Fruit fly (Drosophila melanogaster) whole organism, embryonic: Measurements from ENCODE around the gene CecA1.

Experiments used
- BtbVII ChIP-seq: fragments of 200-800 bp; sonication (Bioruptor generic); optimal IDR thresholded peaks from 3 replicates; lab custom pipeline; 2017; ENCODE audit warnings: missing biosample characterization, mild to moderate bottlenecking, missing genetic modification characterization
- CG11456 ChIP-seq: fragments of 200-800 bp; sonication (Bioruptor generic); IDR thresholded peaks from 3 replicates; pipeline ENCODE4 v1.3.6; 2022; ENCODE audit warnings: missing biosample characterization, missing genetic modification characterization
- CG11504 ChIP-seq: fragments of 200-800 bp; sonication (Bioruptor generic); optimal IDR thresholded peaks from 3 replicates; lab custom pipeline; 2019; ENCODE audit warnings: missing biosample characterization, mild to moderate bottlenecking, missing genetic modification characterization, moderate library complexity
- CG12744 ChIP-seq: fragments of 200-800 bp; sonication (Bioruptor generic); optimal IDR thresholded peaks from 2 replicates; lab custom pipeline; 2016; ENCODE audit warnings: missing biosample characterization, missing genetic modification characterization
- CG13287 ChIP-seq: fragments of 200-800 bp; sonication (Bioruptor generic); IDR thresholded peaks from 2 replicates; pipeline ENCODE4 v1.3.6; 2022; ENCODE audit warnings: missing biosample characterization, missing genetic modification characterization; ENCODE audit not compliant: partially characterized antibody
- CG13296 ChIP-seq: fragments of 200-800 bp; sonication (Bioruptor generic); optimal IDR thresholded peaks from 3 replicates; lab custom pipeline; 2018; ENCODE audit warnings: missing biosample characterization, mild to moderate bottlenecking, missing genetic modification characterization
- CG15011 ChIP-seq: fragments of 200-800 bp; sonication (Bioruptor generic); optimal IDR thresholded peaks from 3 replicates; lab custom pipeline; 2018; ENCODE audit warnings: missing biosample characterization, mild to moderate bottlenecking, missing genetic modification characterization
- CG15514 ChIP-seq: fragments of 200-800 bp; sonication (Bioruptor generic); optimal IDR thresholded peaks from 3 replicates; lab custom pipeline; 2017; ENCODE audit warnings: missing biosample characterization, missing genetic modification characterization, mild to moderate bottlenecking, moderate library complexity, missing genetic modification reagents
- CG16779 ChIP-seq: fragments of 200-800 bp; sonication (Bioruptor generic); IDR thresholded peaks from 2 replicates; pipeline ENCODE4 v1.3.6; 2022; ENCODE audit warnings: missing biosample characterization, missing genetic modification characterization
- CG18599 ChIP-seq: fragments of 200-800 bp; sonication (Bioruptor generic); optimal IDR thresholded peaks from 3 replicates; lab custom pipeline; 2017; ENCODE audit warnings: missing biosample characterization, missing genetic modification characterization, mild to moderate bottlenecking, moderate library complexity, missing genetic modification reagents
- CG32532 ChIP-seq: fragments of 200-800 bp; sonication (Bioruptor generic); IDR thresholded peaks from 2 replicates; pipeline ENCODE4 v1.3.6; 2022; ENCODE audit warnings: missing biosample characterization, missing genetic modification characterization
- CG3726 ChIP-seq: fragments of 200-800 bp; sonication (Bioruptor generic); IDR thresholded peaks from 3 replicates; pipeline ENCODE4, ENCODE4 v1.3.6; 2022; ENCODE audit warnings: missing biosample characterization, missing genetic modification characterization
- CG3995 ChIP-seq: fragments of 200-800 bp; sonication (Bioruptor generic); optimal IDR thresholded peaks from 3 replicates; lab custom pipeline; 2016; ENCODE audit warnings: missing biosample characterization, missing genetic modification characterization
- CG4424 ChIP-seq: fragments of 200-800 bp; sonication (Bioruptor generic); optimal IDR thresholded peaks from 3 replicates; lab custom pipeline; 2016; ENCODE audit warnings: missing biosample characterization, missing genetic modification characterization
- CG8290 ChIP-seq, 3 experiments: fragments of 200-800 bp; sonication (Bioruptor generic); optimal IDR thresholded peaks; 2 replicates each; lab custom pipeline; 2016 to 2019; ENCODE audit warnings: missing biosample characterization in 3 of 3, missing genetic modification characterization in 3 of 3, mild to moderate bottlenecking in 2 of 3, moderate library complexity in 1 of 3
- CoRest ChIP-seq: fragments of 200-800 bp; sonication (Bioruptor generic); optimal IDR thresholded peaks from 3 replicates; lab custom pipeline; 2018; ENCODE audit warnings: missing biosample characterization, mild to moderate bottlenecking, missing genetic modification characterization, moderate library complexity
- Dbx ChIP-seq: fragments of 200-800 bp; sonication (Bioruptor generic); IDR thresholded peaks from 3 replicates; pipeline ENCODE4 v1.3.6; 2022; ENCODE audit warnings: missing biosample characterization, missing genetic modification characterization
- Dll ChIP-seq: fragments of 200-800 bp; sonication (Bioruptor generic); IDR thresholded peaks from 4 replicates; pipeline ENCODE4 v1.3.6; 2022; ENCODE audit warnings: missing biosample characterization, missing genetic modification characterization; ENCODE audit not compliant: partially characterized antibody
- Doc3 ChIP-seq: fragments of 200-800 bp; sonication (Bioruptor generic); IDR thresholded peaks from 3 replicates; pipeline ENCODE4 v1.3.6; 2022; ENCODE audit warnings: missing biosample characterization, missing genetic modification characterization; ENCODE audit not compliant: partially characterized antibody
- Dp ChIP-seq: fragments of 200-800 bp; sonication (Bioruptor generic); optimal IDR thresholded peaks from 2 replicates; lab custom pipeline; 2018; ENCODE audit warnings: missing biosample characterization, mild to moderate bottlenecking, missing genetic modification characterization, moderate library complexity
- Elba2 ChIP-seq: fragments of 200-800 bp; sonication (Bioruptor generic); optimal IDR thresholded peaks from 3 replicates; lab custom pipeline; 2016; ENCODE audit warnings: missing biosample characterization, missing genetic modification characterization
- Ets65A ChIP-seq: fragments of 200-800 bp; sonication (Bioruptor generic); peaks from one replicate; lab custom pipeline; 2016; ENCODE audit warnings: missing biosample characterization, missing genetic modification characterization
- Gug ChIP-seq: fragments of 200-800 bp; sonication (Bioruptor generic); IDR thresholded peaks from 4 replicates; pipeline ENCODE4 v1.3.6; 2022; ENCODE audit warnings: missing biosample characterization, missing genetic modification characterization
- Hand ChIP-seq: fragments of 200-800 bp; sonication (Bioruptor generic); optimal IDR thresholded peaks from 2 replicates; lab custom pipeline; 2017; ENCODE audit warnings: mild to moderate bottlenecking, missing biosample characterization, missing genetic modification reagents, missing genetic modification characterization
- Med ChIP-seq: fragments of 200-800 bp; sonication (Bioruptor generic); peaks from one replicate; lab custom pipeline; 2016; ENCODE audit warnings: missing biosample characterization, missing genetic modification characterization, mild to moderate bottlenecking, inconsistent platforms, moderate library complexity
- Oaz ChIP-seq: fragments of 200-800 bp; sonication (Bioruptor generic); IDR thresholded peaks from 2 replicates; pipeline ENCODE4 v1.3.6; 2022; ENCODE audit warnings: missing biosample characterization, missing genetic modification characterization
- Ptx1 ChIP-seq: fragments of 200-800 bp; sonication (Bioruptor generic); IDR thresholded peaks from 2 replicates; pipeline ENCODE4 v1.3.6; 2022; ENCODE audit warnings: missing biosample characterization, missing genetic modification characterization
- Sox102F ChIP-seq: fragments of 200-800 bp; sonication (Bioruptor generic); optimal IDR thresholded peaks from 2 replicates; lab custom pipeline; 2018; ENCODE audit warnings: missing biosample characterization, mild to moderate bottlenecking, missing genetic modification characterization, moderate library complexity
- Ssrp ChIP-seq: fragments of 200-800 bp; sonication (Bioruptor generic); optimal IDR thresholded peaks from 2 replicates; lab custom pipeline; 2018; ENCODE audit warnings: missing biosample characterization, mild to moderate bottlenecking, missing genetic modification characterization, moderate library complexity
- Tbp ChIP-seq: fragments of >200 bp; optimal IDR thresholded peaks from 2 replicates; lab custom pipeline; 2018; ENCODE audit warnings: missing biosample characterization, missing genetic modification characterization
- al ChIP-seq: fragments of 200-800 bp; sonication (Bioruptor generic); IDR thresholded peaks from 2 replicates; pipeline ENCODE4 v1.3.6; 2022; ENCODE audit warnings: missing biosample characterization, missing genetic modification characterization
- aop ChIP-seq: fragments of 200-800 bp; sonication (Bioruptor generic); IDR thresholded peaks from 2 replicates; pipeline ENCODE4 v1.3.6; 2022; ENCODE audit warnings: missing biosample characterization, missing genetic modification characterization
- ara ChIP-seq: fragments of 200-800 bp; sonication (Bioruptor generic); IDR thresholded peaks from 2 replicates; pipeline ENCODE4 v1.3.6; 2022; ENCODE audit warnings: missing biosample characterization, missing genetic modification characterization
- btn ChIP-seq: fragments of 200-800 bp; sonication (Bioruptor generic); optimal IDR thresholded peaks from 2 replicates; lab custom pipeline; 2016; ENCODE audit warnings: missing biosample characterization, missing genetic modification characterization
- cato ChIP-seq: fragments of 200-800 bp; sonication (Bioruptor generic); optimal IDR thresholded peaks from 2 replicates; lab custom pipeline; 2016; ENCODE audit warnings: missing biosample characterization, missing genetic modification characterization, borderline replicate concordance
- ci ChIP-seq: fragments of 200-800 bp; sonication (Bioruptor generic); IDR thresholded peaks from 3 replicates; pipeline ENCODE4 v1.3.6; 2022; ENCODE audit warnings: missing biosample characterization, missing genetic modification characterization
- cwo ChIP-seq: fragments of 200-800 bp; sonication (Bioruptor generic); optimal IDR thresholded peaks from 3 replicates; lab custom pipeline; 2017; ENCODE audit warnings: missing biosample characterization, missing genetic modification characterization, mild to moderate bottlenecking, moderate library complexity, missing genetic modification reagents
- dpn ChIP-seq, 2 experiments: fragments of 200-800 bp; sonication (Bioruptor generic); optimal IDR thresholded peaks; 3 replicates each; lab custom pipeline; 2016; ENCODE audit warnings: missing biosample characterization in 2 of 2, missing genetic modification characterization in 2 of 2
- eve ChIP-seq, 2 experiments: fragments of >200 bp; optimal IDR thresholded peaks; 2 replicates each; lab custom pipeline; 2017; ENCODE audit warnings: missing biosample characterization in 2 of 2, missing genetic modification characterization in 2 of 2
- kay ChIP-seq: fragments of 200-800 bp; sonication (Bioruptor generic); optimal IDR thresholded peaks from 2 replicates; lab custom pipeline; 2016; ENCODE audit warnings: missing biosample characterization, missing genetic modification characterization
- ranshi ChIP-seq: fragments of 200-800 bp; sonication (Bioruptor generic); IDR thresholded peaks from 2 replicates; pipeline ENCODE4 v1.3.6; 2022; ENCODE audit warnings: missing biosample characterization, missing genetic modification characterization
- sens ChIP-seq: fragments of 200-800 bp; sonication (Bioruptor generic); peaks from one replicate; lab custom pipeline; 2016; ENCODE audit warnings: missing biosample characterization, missing genetic modification characterization
- shn ChIP-seq: fragments of 200-800 bp; sonication (Bioruptor generic); optimal IDR thresholded peaks from 3 replicates; lab custom pipeline; 2016; ENCODE audit warnings: missing biosample characterization, missing genetic modification characterization

Gene CecA1

dm6 chr3R:30205946-30206345 lies 4.7 kb upstream of the CecA1 start (continued):
- no peak for TF ChIP-seq Tbp (GFP tag; lab: Kevin White, UChicago)
- TF ChIP-seq CG13287 (GFP tag; lab: Robert Waterston, UW): peak; percentile 5; the same call in 1 of the 2 replicates
- no peak for TF ChIP-seq CG11456
- no peak for TF ChIP-seq CoRest (tag; lab: Kevin White, UChicago)
- no peak for TF ChIP-seq Gug (GFP tag; lab: Robert Waterston, UW)
- TF ChIP-seq CG18599 (GFP tag; lab: Kevin White, UChicago): no peak
- TF ChIP-seq Hand (GFP tag; lab: Kevin White, UChicago): no peak
- no peak for TF ChIP-seq Ssrp
- peak; percentile 69 for TF ChIP-seq CG3995 (GFP tag; lab: Kevin White, UChicago)
- TF ChIP-seq Ptx1: no peak
- no peak for TF ChIP-seq CG3726
- TF ChIP-seq cato (GFP tag; lab: Kevin White, UChicago): no peak
- TF ChIP-seq eve (GFP tag; optimal IDR thresholded peaks at IDR 0.05; lab: Kevin White, UChicago): peak in 1 of 2 experiments; percentile 61
- peak; percentile 71 for TF ChIP-seq CG15514
- no peak for TF ChIP-seq al (GFP tag; lab: Robert Waterston, UW)
- peak; percentile 72 for TF ChIP-seq CG11504 (tag; lab: Kevin White, UChicago)
- no peak for TF ChIP-seq kay (GFP tag; lab: Kevin White, UChicago)
- TF ChIP-seq ci (GFP tag; lab: Robert Waterston, UW): peak; percentile 18; the same call in 1 of the 3 replicates
- no peak for TF ChIP-seq shn (GFP tag; lab: Kevin White, UChicago)
- TF ChIP-seq cwo (GFP tag; lab: Kevin White, UChicago): peak; percentile 73
- TF ChIP-seq CG12744 (GFP tag; lab: Kevin White, UChicago): no peak
- no peak for TF ChIP-seq Sox102F (GFP tag; lab: Kevin White, UChicago)
- TF ChIP-seq Oaz: no peak
- no peak for TF ChIP-seq btn (GFP tag; lab: Kevin White, UChicago)
- no peak for TF ChIP-seq CG15011
- TF ChIP-seq sens (GFP tag; lab: Kevin White, UChicago): peak; percentile 12
- TF ChIP-seq Elba2 (GFP tag; lab: Kevin White, UChicago): no peak
- no peak for TF ChIP-seq BtbVII (GFP tag; lab: Kevin White, UChicago)
- TF ChIP-seq CG4424: no peak
- TF ChIP-seq ranshi: no peak
- TF ChIP-seq aop (GFP tag; lab: Robert Waterston, UW): no peak
- TF ChIP-seq Dp (GFP tag; lab: Kevin White, UChicago): peak; percentile 75

- TF ChIP-seq Dll (GFP tag; lab: Robert Waterston, UW) (no peak), CG8290 (GFP tag; optimal IDR thresholded peaks at IDR 0.05; lab: Kevin White, UChicago) (no peak), CG8290 (tag; optimal IDR thresholded peaks at IDR 0.05; lab: Kevin White, UChicago) (no peak), CG13296 (GFP tag; lab: Kevin White, UChicago) (no peak), CG16779 (GFP tag; lab: Robert Waterston, UW) (0 out of 2 replicates have a peak, but pooled peaks have one; percentile 7), Dbx (GFP tag; lab: Robert Waterston, UW) (no peak), CG32532 (GFP tag; lab: Robert Waterston, UW) (no peak), ara (GFP tag; lab: Robert Waterston, UW) (peak; percentile 28; the same call in 1 of the 2 replicates), Med (GFP tag; lab: Kevin White, UChicago) (peak; percentile 80), Ets65A (peak; percentile 52), dpn (GFP tag; optimal IDR thresholded peaks at IDR 0.05; lab: Kevin White, UChicago) (no peak), Doc3 (no peak)
These were observed 2.7 kb upstream of the CecA1 start for dm6 chr3R:30208011-30208410.
